Worm (Caenorhabditis elegans) whole organism, midembryonic: Measurements from ENCODE around the gene clh-4.

Experiments
- T22C8.4 ChIP-seq: fragments of 200-800 bp; sonication (Bioruptor generic); IDR thresholded peaks from 2 replicates; pipeline ENCODE4 v1.3.6; 2022; ENCODE audit warnings: missing genetic modification characterization, missing compliant biosample characterization
- cog-1 ChIP-seq: sonication (generic microtip); optimal IDR thresholded peaks from 2 replicates; lab custom pipeline; 2016; ENCODE audit warnings: missing genetic modification characterization, missing compliant biosample characterization
- flt-1 ChIP-seq: fragments of 200-800 bp; sonication (Bioruptor generic); IDR thresholded peaks from 2 replicates; pipeline ENCODE4 v1.3.6; 2022; ENCODE audit warnings: missing genetic modification characterization, missing compliant biosample characterization
- klf-2 ChIP-seq: fragments of 200-800 bp; sonication (Bioruptor generic); conservative IDR thresholded peaks from 2 replicates; pipeline ENCODE4 v1.3.6; 2022; ENCODE audit warnings: missing genetic modification reagents, missing genetic modification characterization, missing compliant biosample characterization
- med-1 ChIP-seq: sonication (generic microtip); optimal IDR thresholded peaks from 2 replicates; lab custom pipeline; 2017; ENCODE audit warnings: missing genetic modification characterization, mild to moderate bottlenecking, missing compliant biosample characterization, antibody characterized with exemption, missing genetic modification reagents; ENCODE audit not compliant: insufficient read depth
- ref-1 ChIP-seq: fragments of 200-800 bp; sonication (Bioruptor generic); conservative IDR thresholded peaks from 2 replicates; pipeline ENCODE4 v1.3.6; 2022; ENCODE audit warnings: missing genetic modification reagents, missing genetic modification characterization, missing compliant biosample characterization
- tab-1 ChIP-seq: fragments of 200-800 bp; sonication (Bioruptor generic); IDR thresholded peaks from 2 replicates; pipeline ENCODE4 v1.3.6; 2022; ENCODE audit warnings: missing genetic modification characterization, missing compliant biosample characterization
- ztf-23 ChIP-seq: fragments of 200-800 bp; sonication (Bioruptor generic); IDR thresholded peaks from 2 replicates; pipeline ENCODE4 v1.3.6; 2022; ENCODE audit warnings: missing genetic modification reagents, missing genetic modification characterization, missing compliant biosample characterization
- ztf-29 ChIP-seq: fragments of 200-800 bp; sonication (Bioruptor generic); IDR thresholded peaks from 2 replicates; pipeline ENCODE4 v1.3.6; 2022; ENCODE audit warnings: missing genetic modification reagents, missing genetic modification characterization, missing compliant biosample characterization

clh-4 gene

ce11 chrX:4100473-4100872 is at the start of gene clh-4:
clh-4 (minus strand) TSS chrX:4100573.
- TF ChIP-seq ztf-29 (GFP tag; lab: Robert Waterston, UW) (no peak), flt-1 (GFP tag; lab: Robert Waterston, UW) (no peak), med-1 (GFP tag; lab: Kevin White, UChicago) (no peak), T22C8.4 (GFP tag; lab: Robert Waterston, UW) (no peak), tab-1 (no peak), ztf-23 (no peak), ref-1 (GFP tag; lab: Robert Waterston, UW) (no peak), cog-1 (tag; lab: Kevin White, UChicago) (no peak), klf-2 (GFP tag; lab: Robert Waterston, UW) (no peak)

DNA sequence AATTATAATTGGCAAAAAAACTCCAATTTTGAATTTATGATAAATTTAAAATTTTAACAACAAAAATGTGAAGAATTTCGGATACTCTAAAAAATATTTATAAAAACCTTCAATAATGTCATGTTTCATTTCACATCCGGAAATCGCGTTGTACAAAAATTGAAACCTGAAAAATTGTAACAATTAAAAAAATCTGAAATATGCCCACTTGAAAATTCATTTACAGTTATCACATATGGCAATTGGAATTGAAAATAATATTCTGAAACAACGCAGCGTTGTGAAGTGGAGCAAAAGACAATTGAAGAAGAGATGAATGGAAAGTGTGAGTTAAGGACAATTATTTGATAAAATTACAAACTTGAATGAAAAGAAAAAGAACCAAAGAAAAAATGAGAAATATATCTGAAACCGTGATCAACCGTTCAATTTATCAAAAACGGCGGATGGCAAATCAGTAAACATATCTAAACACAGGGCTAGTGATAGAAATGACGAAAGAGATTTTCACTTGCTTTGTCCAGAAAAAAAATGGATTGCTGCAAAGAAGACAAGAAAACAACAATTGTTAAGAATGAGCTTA is 48.2 kb upstream of the clh-4 start:
- no peak for TF ChIP-seq med-1 (GFP tag; lab: Kevin White, UChicago)
- TF ChIP-seq tab-1, result no peak
- no peak for TF ChIP-seq flt-1 (GFP tag; lab: Robert Waterston, UW)
- no peak for TF ChIP-seq ztf-23
- no peak for TF ChIP-seq T22C8.4 (GFP tag; lab: Robert Waterston, UW)
- TF ChIP-seq ref-1 (GFP tag; lab: Robert Waterston, UW), result no peak
- TF ChIP-seq klf-2 (GFP tag; lab: Robert Waterston, UW), result no peak
- no peak for TF ChIP-seq cog-1 (tag; lab: Kevin White, UChicago)
- TF ChIP-seq ztf-29 (GFP tag; lab: Robert Waterston, UW), result no peak

DNA sequence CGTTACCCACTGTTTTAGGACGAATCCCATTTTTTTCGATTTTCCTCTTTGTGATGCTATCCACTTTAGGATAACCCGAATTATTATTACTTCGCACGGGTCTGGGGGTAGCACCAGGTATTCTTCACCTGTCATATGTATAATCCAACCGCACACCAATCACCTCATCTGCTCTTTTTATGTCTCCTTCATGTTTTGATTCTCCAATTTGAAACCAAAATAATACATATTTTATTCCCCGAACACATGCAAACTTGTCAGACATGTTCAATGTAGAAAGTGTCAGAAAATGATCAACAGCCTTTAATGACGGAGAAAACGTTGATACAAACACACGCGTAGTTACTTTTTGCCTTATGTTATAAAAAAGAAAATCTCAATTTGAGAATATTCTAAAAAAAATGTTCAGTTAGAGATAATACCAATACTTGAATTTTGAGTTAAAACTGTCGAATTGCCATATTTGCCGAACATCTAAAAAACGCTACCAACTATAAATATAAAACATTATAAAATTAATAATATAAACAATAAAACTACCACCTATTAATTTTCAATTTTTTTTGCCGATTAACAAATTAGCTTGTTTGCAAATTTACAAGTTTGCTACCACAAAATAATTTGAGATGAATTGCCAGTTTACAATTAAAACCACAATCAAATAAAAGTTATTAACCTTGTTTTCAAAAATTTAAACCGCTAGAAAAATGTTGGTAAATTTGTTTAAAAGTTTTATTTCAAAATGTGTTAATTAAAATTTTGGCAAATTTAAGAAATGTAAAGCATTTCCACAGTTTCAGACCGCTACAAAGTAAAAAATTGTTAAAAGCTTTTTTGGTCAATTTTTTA is 47.5 kb upstream of the clh-4 start:
- TF ChIP-seq ref-1 (GFP tag; lab: Robert Waterston, UW) (no peak), ztf-23 (no peak), cog-1 (tag; lab: Kevin White, UChicago) (no peak), klf-2 (GFP tag; lab: Robert Waterston, UW) (no peak)

DNA sequence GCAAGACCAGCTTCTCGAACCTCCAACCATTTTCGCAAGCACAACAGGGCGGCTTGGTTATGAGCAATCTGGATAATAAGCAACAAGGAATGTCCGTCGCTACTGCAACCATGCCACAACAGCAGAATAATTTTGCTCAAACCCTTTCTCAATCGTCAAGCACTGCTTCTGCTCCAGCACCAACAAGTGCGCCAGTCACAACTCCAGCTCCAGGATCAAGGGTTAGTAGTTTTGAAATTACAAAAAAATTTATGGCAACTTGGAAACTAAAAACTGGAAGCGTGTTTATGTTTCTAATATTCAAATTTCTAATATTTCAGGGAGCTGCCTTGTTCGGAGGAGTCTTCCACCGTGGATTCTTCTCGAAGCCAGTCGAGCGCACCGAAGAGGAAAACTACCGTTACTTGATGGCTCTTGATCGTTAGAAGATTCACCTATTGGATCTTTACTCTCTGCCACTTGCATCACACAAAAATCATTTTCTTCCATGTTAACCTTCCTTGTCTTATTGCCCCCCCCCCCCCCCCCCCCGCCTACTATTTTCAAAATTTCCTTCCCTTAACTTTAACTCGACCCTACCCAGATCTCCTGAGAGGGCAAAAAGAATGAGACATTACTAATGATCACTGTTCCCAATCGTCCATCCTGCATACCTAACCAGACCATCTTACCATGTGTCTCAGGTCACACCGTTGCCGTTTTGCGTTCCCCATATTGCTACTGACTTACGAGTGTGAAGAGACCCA is 46.6 kb upstream of the clh-4 start:
- TF ChIP-seq tab-1, result no peak
- TF ChIP-seq med-1 (GFP tag; lab: Kevin White, UChicago), result no peak

ce11 chrX:4146046-4146445 is 45.7 kb upstream of the clh-4 start:
- no peak for TF ChIP-seq ztf-29 (GFP tag; lab: Robert Waterston, UW)

- TF ChIP-seq T22C8.4 (GFP tag; lab: Robert Waterston, UW) (peak; percentile 92), ref-1 (GFP tag; lab: Robert Waterston, UW) (no peak), med-1 (GFP tag; lab: Kevin White, UChicago) (no peak), ztf-23 (no peak), flt-1 (GFP tag; lab: Robert Waterston, UW) (no peak), klf-2 (GFP tag; lab: Robert Waterston, UW) (no peak), cog-1 (tag; lab: Kevin White, UChicago) (no peak), tab-1 (0 out of 2 replicates have a peak, but pooled peaks have one; percentile 48)
Observed at ce11 chrX:4145051-4145826, 44.9 kb upstream of the clh-4 start.

DNA sequence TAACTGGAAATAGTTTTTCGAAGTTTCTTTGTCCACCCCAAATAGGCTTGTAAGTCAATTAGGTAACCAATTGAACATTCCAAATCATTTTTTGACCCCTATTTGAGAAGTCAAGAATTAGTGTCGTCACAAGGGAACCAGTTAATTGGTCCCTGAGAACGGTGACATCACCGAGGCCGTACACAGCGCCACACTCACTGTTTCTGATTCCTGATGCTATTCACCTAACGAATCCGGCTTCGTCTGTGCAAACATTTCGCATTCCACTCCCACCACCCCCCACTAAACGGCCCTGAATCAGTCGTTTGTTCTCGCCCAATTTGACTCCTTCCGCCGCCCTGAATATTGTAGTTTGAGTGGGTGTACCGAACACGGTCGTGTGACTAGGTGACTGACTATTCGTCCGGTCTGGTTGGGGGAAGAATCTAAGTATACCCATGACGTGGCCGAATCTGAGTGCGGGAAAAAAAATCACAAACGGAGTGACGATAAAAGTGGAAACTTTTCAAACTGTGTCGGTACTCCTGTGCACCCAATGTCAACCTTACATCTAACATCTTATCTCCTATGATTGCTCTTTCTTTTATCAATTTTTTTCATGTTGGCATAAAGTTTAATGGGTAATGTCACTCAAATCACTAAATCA is 43.9 kb upstream of the clh-4 start:
- no peak for TF ChIP-seq ztf-23
- no peak for TF ChIP-seq flt-1 (GFP tag; lab: Robert Waterston, UW)
- TF ChIP-seq T22C8.4 (GFP tag; lab: Robert Waterston, UW), result no peak
- TF ChIP-seq ref-1 (GFP tag; lab: Robert Waterston, UW), result no peak
- no peak for TF ChIP-seq med-1 (GFP tag; lab: Kevin White, UChicago)
- no peak for TF ChIP-seq tab-1

ce11 chrX:4143260-4144018 is 43.1 kb upstream of the clh-4 start:
- TF ChIP-seq klf-2 (GFP tag; lab: Robert Waterston, UW) (no peak), T22C8.4 (GFP tag; lab: Robert Waterston, UW) (no peak), tab-1 (no peak), med-1 (GFP tag; lab: Kevin White, UChicago) (no peak), ztf-29 (GFP tag; lab: Robert Waterston, UW) (no peak), cog-1 (tag; lab: Kevin White, UChicago) (no peak), ztf-23 (no peak), flt-1 (GFP tag; lab: Robert Waterston, UW) (no peak), ref-1 (GFP tag; lab: Robert Waterston, UW) (no peak)
